Worm (Caenorhabditis elegans): Measurements from ENCODE around the gene cwp-5.

cwp-5 gene

DNA sequence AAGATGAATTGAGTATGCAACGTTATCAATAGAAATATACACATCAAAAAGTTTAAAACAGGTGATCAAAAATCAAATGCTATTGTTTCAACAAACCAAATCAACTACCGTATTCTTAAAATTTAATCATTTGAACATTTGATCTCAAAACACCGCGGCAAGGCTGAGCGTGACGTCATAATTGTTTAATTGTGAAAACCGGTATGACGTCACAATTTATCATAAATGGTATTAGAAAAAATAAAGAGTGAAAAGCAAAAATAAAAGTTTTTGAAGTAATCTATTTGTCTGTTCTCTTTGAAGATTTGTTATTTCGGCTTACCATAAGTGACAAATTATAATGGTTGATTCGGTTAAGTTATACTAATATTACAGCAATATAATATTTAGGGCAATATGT lies 38.0 kb upstream of the cwp-5 start:
- no peak for TF ChIP-seq ztf-26 (tag; optimal IDR thresholded peaks at IDR 0.05)
- TF ChIP-seq repo-1 (tag; optimal IDR thresholded peaks at IDR 0.05), result no peak

DNA sequence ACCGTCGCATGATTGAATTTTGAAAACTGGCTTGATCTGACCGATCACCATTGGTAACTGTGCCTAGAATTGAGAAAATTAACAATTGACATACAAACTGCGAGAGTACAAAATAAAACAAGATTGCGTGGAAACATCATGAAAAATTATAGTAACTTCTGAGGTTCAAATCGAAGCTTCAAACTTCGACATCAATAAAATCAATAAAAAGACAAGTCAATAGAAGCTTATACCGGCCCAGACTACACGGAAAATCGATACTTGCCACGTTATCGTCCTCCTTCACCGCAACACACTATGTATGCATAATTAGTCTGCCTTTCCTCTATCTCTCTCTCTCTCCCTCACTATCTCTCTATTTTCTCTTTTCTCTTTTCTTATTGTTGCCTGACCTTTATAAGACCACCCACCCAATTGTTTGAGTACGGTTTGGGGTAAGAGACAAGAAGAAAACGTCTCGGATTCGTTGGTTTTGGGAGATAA lies 36.9 kb upstream of the cwp-5 start, which contains the start of gene skr-21:
Gene skr-21 (minus strand): TSS at position 51 of the 483 bp plus-strand sequence.
- TF ChIP-seq nhr-179 (tag; optimal IDR thresholded peaks at IDR 0.05) (no peak), pbrm-1 (GFP tag; IDR thresholded peaks at IDR 0.05) (no peak), atf-7 (tag; optimal IDR thresholded peaks at IDR 0.05) (no peak), nfya-1 (tag; optimal IDR thresholded peaks at IDR 0.05; ENCODE audit: borderline replicate concordance, insufficient read depth) (no peak), mcd-1 (GFP tag; IDR thresholded peaks at IDR 0.05) (no peak), aptf-2 (GFP tag; conservative IDR thresholded peaks at IDR 0.05) (no peak), B0019.2 (GFP tag; conservative IDR thresholded peaks at IDR 0.05) (no peak), chd-7 (tag; optimal IDR thresholded peaks at IDR 0.05) (no peak), sea-2 (GFP tag; IDR thresholded peaks at IDR 0.05) (no peak), attf-5 (GFP tag; optimal IDR thresholded peaks at IDR 0.05) (no peak), lin-26 (GFP tag; IDR thresholded peaks at IDR 0.05) (no peak), nfya-2 (GFP tag; IDR thresholded peaks at IDR 0.05) (no peak), let-607 (tag; optimal IDR thresholded peaks at IDR 0.05) (no peak), pha-4 (tag; optimal IDR thresholded peaks at IDR 0.05) (no peak), F49E8.2 (tag; optimal IDR thresholded peaks at IDR 0.05; ENCODE audit: insufficient read depth) (no peak)

DNA sequence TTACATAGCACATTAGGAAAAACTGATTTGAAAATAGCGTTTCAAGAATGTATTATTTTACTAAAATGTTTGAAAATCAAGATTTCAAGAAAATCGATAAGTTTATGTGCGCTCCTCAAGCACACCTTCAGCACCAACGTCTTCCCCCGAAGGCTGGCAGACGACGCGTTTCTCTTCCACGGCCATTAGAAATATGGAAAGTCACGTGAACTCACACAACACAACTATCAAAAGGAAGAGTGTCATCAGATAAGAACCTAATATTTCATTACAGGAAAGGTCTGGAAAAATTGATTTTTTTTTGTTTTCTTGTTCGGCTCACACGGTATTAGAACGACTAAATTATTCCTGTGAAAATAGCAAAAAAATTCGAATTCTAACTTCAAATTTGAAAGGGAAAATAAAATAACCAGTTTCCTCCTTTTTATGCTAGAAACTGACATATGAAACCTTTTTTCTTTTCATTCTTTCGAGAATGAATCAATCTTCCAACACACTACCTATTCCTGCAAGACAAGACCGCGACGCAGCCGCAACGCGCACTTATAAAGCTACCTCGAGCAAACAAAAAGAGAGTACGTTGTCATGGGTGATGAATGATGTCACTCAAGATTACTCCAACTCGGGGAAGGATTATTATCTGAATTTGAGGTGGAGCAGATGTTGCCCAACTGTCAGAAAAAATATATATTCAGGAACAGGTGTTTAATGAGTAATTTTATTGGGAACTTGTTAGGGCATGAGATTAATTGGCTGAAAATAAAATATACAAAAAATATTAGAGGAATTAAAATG lies 35.5 kb upstream of the cwp-5 start:
- TF ChIP-seq unc-62 (GFP tag; optimal IDR thresholded peaks at IDR 0.05) (peak; percentile 29), madf-3 (GFP tag; IDR thresholded peaks at IDR 0.05) (peak; percentile 78; the same call in 1 of the 2 replicates), F52B5.7 (tag; optimal IDR thresholded peaks at IDR 0.05) (no peak), atf-7 (tag; optimal IDR thresholded peaks at IDR 0.05) (no peak), hsf-1 (GFP tag; IDR thresholded peaks at IDR 0.05) (0 out of 2 replicates have a peak, but pooled peaks have one; percentile 11), lin-40 (tag; optimal IDR thresholded peaks at IDR 0.05) (peak; percentile 9), nhr-80 (tag; optimal IDR thresholded peaks at IDR 0.05) (peak; percentile 67)

DNA sequence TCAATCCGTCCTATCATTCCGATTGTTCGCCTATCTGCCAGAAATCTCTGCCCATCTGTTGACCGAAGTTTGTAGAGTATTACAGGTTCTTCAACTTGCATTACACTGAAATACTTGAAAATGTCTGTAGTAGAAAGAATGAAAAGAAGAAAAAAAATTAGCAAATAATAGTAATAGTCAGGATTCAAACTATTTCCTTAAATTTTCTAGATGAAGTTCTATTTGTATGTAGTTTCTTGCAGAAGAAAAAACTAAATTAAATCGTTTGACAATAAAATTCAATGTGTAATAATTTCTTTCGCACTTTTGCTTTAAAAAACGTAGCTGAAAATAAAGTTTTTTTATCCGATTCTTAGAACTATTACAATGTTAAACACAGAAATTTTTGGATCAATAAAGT lies 34.8 kb upstream of the cwp-5 start, which contains the start of gene skr-19:
Gene skr-19 (minus strand): TSS at position 101 of the 400 bp plus-strand sequence.
- TF ChIP-seq sptf-2 (GFP tag; optimal IDR thresholded peaks at IDR 0.05) (no peak), efl-1 (GFP tag; optimal IDR thresholded peaks at IDR 0.05) (no peak), F10E7.11 (tag; optimal IDR thresholded peaks at IDR 0.05) (no peak), chd-7 (tag; optimal IDR thresholded peaks at IDR 0.05) (no peak), ztf-3 (GFP tag; optimal IDR thresholded peaks at IDR 0.05) (no peak), lin-54 (GFP tag; optimal IDR thresholded peaks at IDR 0.05) (no peak), nhr-179 (tag; optimal IDR thresholded peaks at IDR 0.05) (no peak), lsl-1 (GFP tag; optimal IDR thresholded peaks at IDR 0.05) (no peak), ets-4 (GFP tag; optimal IDR thresholded peaks at IDR 0.05) (no peak)

ce11 chrX:13223437-13223836 lies 33.7 kb upstream of the cwp-5 start, which contains the start of gene skr-20:
skr-20 (minus strand) TSS chrX:13223537.
- TF ChIP-seq F10E7.11 (tag; optimal IDR thresholded peaks at IDR 0.05), result no peak
- no peak for TF ChIP-seq mel-28 (tag; optimal IDR thresholded peaks at IDR 0.05; ENCODE audit: borderline replicate concordance)
- TF ChIP-seq snpc-3.4 (tag; optimal IDR thresholded peaks at IDR 0.05), result no peak
- no peak for TF ChIP-seq ceh-91 (GFP tag; IDR thresholded peaks at IDR 0.05)
- no peak for TF ChIP-seq K11D2.4 (GFP tag; IDR thresholded peaks at IDR 0.05)
- TF ChIP-seq Y67H2A.10 (GFP tag; conservative IDR thresholded peaks at IDR 0.05), result no peak
- no peak for TF ChIP-seq sea-2 (GFP tag; IDR thresholded peaks at IDR 0.05)
- TF ChIP-seq ama-1 (optimal IDR thresholded peaks at IDR 0.05), result no peak
- no peak for TF ChIP-seq ama-1 (GFP tag; optimal IDR thresholded peaks at IDR 0.05)
- no peak for TF ChIP-seq aptf-2 (GFP tag; conservative IDR thresholded peaks at IDR 0.05)
- TF ChIP-seq egl-18 (GFP tag; IDR thresholded peaks at IDR 0.05), result no peak
- no peak for TF ChIP-seq B0035.1 (tag; optimal IDR thresholded peaks at IDR 0.05)
- no peak for TF ChIP-seq repo-1 (tag; optimal IDR thresholded peaks at IDR 0.05)
- TF ChIP-seq ets-4 (GFP tag; optimal IDR thresholded peaks at IDR 0.05), result no peak
- no peak for TF ChIP-seq xnd-1 (tag; optimal IDR thresholded peaks at IDR 0.05)
- no peak for TF ChIP-seq madf-8 (GFP tag; conservative IDR thresholded peaks at IDR 0.05)

All from whole organism, young adult.